Worm (Caenorhabditis elegans) whole organism, L4/young adult: ENCODE measurements around the gene srh-123.
"Not testable (repeated sequence)": the region's sequence is repeated elsewhere in the genome, so short reads cannot be mapped to it uniquely, and the experiment has no call there.

Experiments used
- W03F9.2 ChIP-seq: fragments of 150-350 bp; optimal IDR thresholded peaks from 2 replicates; lab custom pipeline; 2014; ENCODE audit warnings: missing biosample characterization, missing genetic modification characterization
- him-1 ChIP-seq: sonication (generic microtip); optimal IDR thresholded peaks from 2 replicates; lab custom pipeline; 2016; ENCODE audit warnings: missing genotype, missing genetic modification reagents, missing genetic modification characterization, missing compliant biosample characterization

DNA sequence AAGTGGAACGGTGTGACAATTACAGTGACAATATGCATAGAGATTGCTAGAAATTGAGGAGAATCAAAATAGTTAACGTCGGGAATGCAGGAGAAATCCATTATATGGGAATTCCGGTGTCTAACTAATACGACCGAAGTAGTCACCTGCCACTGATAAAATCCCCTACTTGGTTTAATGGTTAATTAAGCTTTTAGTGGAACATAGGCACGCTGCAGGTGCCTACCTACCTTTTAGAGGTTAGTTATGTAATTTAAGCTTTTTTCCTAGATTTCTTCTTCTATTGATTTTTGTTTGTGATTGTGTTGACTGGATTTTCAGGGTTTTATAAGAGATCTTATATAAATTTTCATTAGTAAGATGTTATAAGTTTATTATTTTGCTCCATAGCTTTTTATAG lies 17.6 kb upstream of the srh-123 start, which contains the start of gene srh-203:
- TF ChIP-seq him-1 (tag; lab: Kevin White, UChicago); W03F9.2: not testable (repeated sequence)
